Fruit fly (Drosophila melanogaster) Kc167 (cell line): ENCODE results near the gene CG32568.

ENCODE experiments used
- Sin3A ChIP-seq: fragments of >200 bp; optimal IDR thresholded peaks from 2 replicates; lab custom pipeline; 2018; ENCODE audit warnings: missing external identifiers
- psq ChIP-seq: fragments of >200 bp; optimal IDR thresholded peaks from 2 replicates; lab custom pipeline; 2017; ENCODE audit warnings: missing external identifiers

- no peak for TF ChIP-seq Sin3A
- no peak for TF ChIP-seq psq (lab: Kevin White, UChicago)
Observed at dm6 chrX:16791920-16792829, 51.5 kb downstream of the CG32568 start, which contains the start of gene CG4768.
